Worm (Caenorhabditis elegans) whole organism, L2 larva: ENCODE results near the gene M04D8.4.

ENCODE experiments used
- C34F6.9 ChIP-seq: fragments of 150-350 bp; optimal IDR thresholded peaks from 2 replicates; lab custom pipeline; 2014; ENCODE audit warnings: missing biosample characterization, missing genetic modification characterization
- R02D3.7 ChIP-seq: fragments of 150-350 bp; optimal IDR thresholded peaks from 2 replicates; lab custom pipeline; 2014; ENCODE audit warnings: missing biosample characterization, missing genetic modification characterization
- Y55F3AM.14 ChIP-seq: fragments of 200-800 bp; sonication (Bioruptor generic); optimal IDR thresholded peaks from 2 replicates; lab custom pipeline; 2018; ENCODE audit warnings: mild to moderate bottlenecking, missing genetic modification characterization, missing compliant biosample characterization
- ZK546.5 ChIP-seq: sonication (generic microtip); optimal IDR thresholded peaks from 2 replicates; lab custom pipeline; 2017; ENCODE audit warnings: missing biosample characterization, missing genetic modification characterization
- alr-1 ChIP-seq: fragments of 150-350 bp; optimal IDR thresholded peaks from 2 replicates; lab custom pipeline; 2014; ENCODE audit warnings: missing biosample characterization, missing genetic modification characterization
- aly-2 ChIP-seq: fragments of 150-350 bp; optimal IDR thresholded peaks from 2 replicates; lab custom pipeline; 2014; ENCODE audit warnings: missing biosample characterization, missing genetic modification characterization
- ama-1 ChIP-seq: fragments of 150-350 bp; optimal IDR thresholded peaks from 2 replicates; lab custom pipeline; 2018; ENCODE audit warnings: inconsistent platforms
- blmp-1 ChIP-seq: sonication (generic microtip); optimal IDR thresholded peaks from 2 replicates; lab custom pipeline; 2017; ENCODE audit warnings: missing genetic modification characterization, mild to moderate bottlenecking, missing compliant biosample characterization, antibody characterized with exemption, moderate library complexity; ENCODE audit not compliant: insufficient read depth
- ceh-16 ChIP-seq: fragments of 150-350 bp; optimal IDR thresholded peaks from 2 replicates; lab custom pipeline; 2014; ENCODE audit warnings: missing biosample characterization, missing genetic modification characterization
- ceh-82 ChIP-seq: fragments of 150-350 bp; optimal IDR thresholded peaks from 2 replicates; lab custom pipeline; 2014; ENCODE audit warnings: missing biosample characterization, missing genetic modification characterization
- crh-2 ChIP-seq: sonication (generic microtip); optimal IDR thresholded peaks from 2 replicates; lab custom pipeline; 2017; ENCODE audit warnings: missing biosample characterization, missing genetic modification characterization
- dmd-4 ChIP-seq: sonication (generic microtip); optimal IDR thresholded peaks from 2 replicates; lab custom pipeline; 2017; ENCODE audit warnings: missing biosample characterization, missing genetic modification characterization
- elt-1 ChIP-seq: fragments of 150-350 bp; optimal IDR thresholded peaks from 2 replicates; lab custom pipeline; 2014; ENCODE audit warnings: missing biosample characterization, missing genetic modification characterization
- elt-3 ChIP-seq: sonication (generic microtip); optimal IDR thresholded peaks from 2 replicates; lab custom pipeline; 2017; ENCODE audit warnings: missing biosample characterization, missing genetic modification characterization
- lin-11 ChIP-seq: fragments of 150-350 bp; sonication (generic microtip); optimal IDR thresholded peaks from 2 replicates; lab custom pipeline; 2014; ENCODE audit warnings: missing biosample characterization, missing genetic modification characterization, inconsistent platforms, mixed read lengths
- lin-13 ChIP-seq: fragments of 150-350 bp; optimal IDR thresholded peaks from 2 replicates; lab custom pipeline; 2014; ENCODE audit warnings: missing biosample characterization, missing genetic modification reagents, missing genetic modification characterization
- lin-39 ChIP-seq: fragments of 150-350 bp; optimal IDR thresholded peaks from 2 replicates; lab custom pipeline; 2014; ENCODE audit warnings: missing biosample characterization, missing genetic modification reagents, missing genetic modification characterization
- lsy-2 ChIP-seq, 2 experiments: fragments of 150-350 bp in 1 of 2; sonication (generic microtip) in 1 of 2; optimal IDR thresholded peaks; 2 replicates each; lab custom pipeline; 2014 to 2017; ENCODE audit warnings: missing biosample characterization in 2 of 2, missing genetic modification characterization in 2 of 2
- mab-5 ChIP-seq: fragments of 150-350 bp; optimal IDR thresholded peaks from 2 replicates; lab custom pipeline; 2014; ENCODE audit warnings: missing biosample characterization, missing genetic modification characterization
- mdl-1 ChIP-seq, 2 experiments: fragments of 150-350 bp in 1 of 2; sonication (generic microtip) in 1 of 2; optimal IDR thresholded peaks; 2 replicates each; lab custom pipeline; 2017; ENCODE audit warnings: missing biosample characterization in 2 of 2, missing genetic modification characterization in 2 of 2
- nhr-10 ChIP-seq: sonication (generic microtip); optimal IDR thresholded peaks from 2 replicates; lab custom pipeline; 2017; ENCODE audit warnings: missing biosample characterization, missing genetic modification characterization
- nhr-11 ChIP-seq: fragments of 150-350 bp; optimal IDR thresholded peaks from 2 replicates; lab custom pipeline; 2014; ENCODE audit warnings: missing biosample characterization, missing genetic modification characterization
- nhr-129 ChIP-seq: fragments of 150-350 bp; optimal IDR thresholded peaks from 2 replicates; lab custom pipeline; 2014; ENCODE audit warnings: missing biosample characterization, missing genetic modification characterization
- nhr-21 ChIP-seq: fragments of 150-350 bp; optimal IDR thresholded peaks from 2 replicates; lab custom pipeline; 2014; ENCODE audit warnings: missing biosample characterization, missing genetic modification characterization
- nhr-23 ChIP-seq: fragments of 150-350 bp; optimal IDR thresholded peaks from 2 replicates; lab custom pipeline; 2014; ENCODE audit warnings: missing biosample characterization, missing genetic modification reagents, missing genetic modification characterization
- nhr-237 ChIP-seq: fragments of 150-350 bp; optimal IDR thresholded peaks from 2 replicates; lab custom pipeline; 2014; ENCODE audit warnings: missing biosample characterization, missing genetic modification characterization
- nhr-25 ChIP-seq: fragments of 150-350 bp; sonication (generic microtip); optimal IDR thresholded peaks from 3 replicates; lab custom pipeline; 2014; ENCODE audit warnings: missing biosample characterization, missing genetic modification characterization
- nhr-6 ChIP-seq: fragments of 150-350 bp; optimal IDR thresholded peaks from 2 replicates; lab custom pipeline; 2014; ENCODE audit warnings: missing biosample characterization, missing genetic modification characterization
- nhr-77 ChIP-seq: fragments of 150-350 bp; optimal IDR thresholded peaks from 2 replicates; lab custom pipeline; 2014; ENCODE audit warnings: missing biosample characterization, missing genetic modification characterization
- peb-1 ChIP-seq: fragments of 150-350 bp; optimal IDR thresholded peaks from 2 replicates; lab custom pipeline; 2014; ENCODE audit warnings: missing biosample characterization, missing genetic modification characterization
- sem-4 ChIP-seq: fragments of 150-350 bp; optimal IDR thresholded peaks from 2 replicates; lab custom pipeline; 2014; ENCODE audit warnings: missing biosample characterization, missing genetic modification reagents, missing genetic modification characterization
- skn-1 ChIP-seq: sonication (generic microtip); optimal IDR thresholded peaks from 2 replicates; lab custom pipeline; 2017; ENCODE audit warnings: missing biosample characterization, missing genetic modification characterization
- sma-3 ChIP-seq: sonication (generic microtip); optimal IDR thresholded peaks from 2 replicates; lab custom pipeline; 2016; ENCODE audit warnings: missing genetic modification reagents, missing genetic modification characterization, missing compliant biosample characterization
- sma-9 ChIP-seq, 2 experiments: fragments of 150-350 bp in 1 of 2; sonication (generic microtip) in 1 of 2; optimal IDR thresholded peaks; 2 replicates each; lab custom pipeline; 2014 to 2016; ENCODE audit warnings: missing genetic modification characterization in 2 of 2, mild to moderate bottlenecking in 1 of 2, missing biosample characterization in 1 of 2, missing compliant biosample characterization in 1 of 2, missing genetic modification reagents in 1 of 2, moderate library complexity in 1 of 2
- snpc-4 ChIP-seq: fragments of 150-350 bp; optimal IDR thresholded peaks from 2 replicates; lab custom pipeline; 2014; ENCODE audit warnings: missing biosample characterization, missing genetic modification characterization
- unc-62 ChIP-seq: fragments of 150-350 bp; optimal IDR thresholded peaks from 2 replicates; lab custom pipeline; 2014; ENCODE audit warnings: missing biosample characterization, missing genetic modification reagents, missing genetic modification characterization
- zag-1 ChIP-seq: fragments of 150-350 bp; optimal IDR thresholded peaks from 2 replicates; lab custom pipeline; 2014; ENCODE audit warnings: missing biosample characterization, missing genetic modification characterization
- ztf-1 ChIP-seq: fragments of 200-800 bp; sonication (Bioruptor generic); conservative IDR thresholded peaks from 2 replicates; pipeline ENCODE4 v1.3.6; 2022; ENCODE audit warnings: missing genetic modification characterization, missing compliant biosample characterization
- ztf-11 ChIP-seq: sonication (generic microtip); optimal IDR thresholded peaks from 2 replicates; lab custom pipeline; 2017; ENCODE audit warnings: missing biosample characterization, missing genetic modification characterization

Gene M04D8.4

ce11 chrIII:10000428-10000827 lies 30.0 kb downstream of the M04D8.4 start, which contains the start of gene C05B5.2:
TSS of gene C05B5.2 (minus strand) at chrIII:10000528.
- TF ChIP-seq lin-13: no peak
- TF ChIP-seq ceh-82 (tag; lab: Kevin White, UChicago): no peak
- TF ChIP-seq unc-62: no peak
- TF ChIP-seq nhr-129 (tag; lab: Kevin White, UChicago): no peak
- no peak for TF ChIP-seq Y55F3AM.14 (GFP tag; lab: Kevin White, UChicago)
- no peak for TF ChIP-seq nhr-11 (tag; lab: Kevin White, UChicago)
- TF ChIP-seq peb-1 (tag; lab: Kevin White, UChicago): no peak
- TF ChIP-seq nhr-237 (tag; lab: Kevin White, UChicago): no peak
- no peak for TF ChIP-seq ama-1 (lab: Kevin White, UChicago)
- TF ChIP-seq nhr-21 (tag; lab: Kevin White, UChicago): no peak
- TF ChIP-seq ztf-11 (tag; lab: Kevin White, UChicago): no peak
- no peak for TF ChIP-seq elt-1 (tag; lab: Kevin White, UChicago)
- no peak for TF ChIP-seq nhr-77 (tag; lab: Kevin White, UChicago)
- TF ChIP-seq ztf-1: no peak
- TF ChIP-seq C34F6.9 (tag; lab: Kevin White, UChicago): no peak
- no peak for TF ChIP-seq ceh-16
- no peak for TF ChIP-seq aly-2
- TF ChIP-seq, all 48 proteins: peak for 0

ce11 chrIII:9999235-9999634 lies 31.2 kb downstream of the M04D8.4 start, which contains the start of gene C05B5.17:
TSS of gene C05B5.17 (minus strand) at chrIII:9999335.
- TF ChIP-seq nhr-10 (tag; lab: Kevin White, UChicago) (no peak), mab-5 (tag; lab: Kevin White, UChicago) (no peak), sem-4 (tag; lab: Kevin White, UChicago) (no peak), lsy-2 (tag; optimal IDR thresholded peaks at IDR 0.05; lab: Kevin White, UChicago) (no peak), sma-3 (no peak), sma-9 (GFP tag; optimal IDR thresholded peaks at IDR 0.05; lab: Kevin White, UChicago) (no peak), sma-9 (tag; optimal IDR thresholded peaks at IDR 0.05; lab: Kevin White, UChicago) (no peak), mdl-1 (tag; optimal IDR thresholded peaks at IDR 0.05; lab: Kevin White, UChicago) (no peak), Y55F3AM.14 (GFP tag; lab: Kevin White, UChicago) (no peak), snpc-4 (no peak), dmd-4 (tag; lab: Kevin White, UChicago) (no peak), nhr-77 (tag; lab: Kevin White, UChicago) (no peak), lin-11 (no peak), zag-1 (tag; lab: Kevin White, UChicago) (no peak), ceh-82 (tag; lab: Kevin White, UChicago) (no peak), ZK546.5 (no peak), R02D3.7 (tag; lab: Kevin White, UChicago) (no peak), C34F6.9 (tag; lab: Kevin White, UChicago) (no peak), aly-2 (no peak), ceh-16 (no peak)

ce11 chrIII:9997890-9998289 lies 32.6 kb downstream of the M04D8.4 start, which contains the start of gene pqn-8:
TSS of gene pqn-8 (minus strand) at chrIII:9997990.
- TF ChIP-seq crh-2 (tag; lab: Kevin White, UChicago) (no peak), alr-1 (tag; lab: Kevin White, UChicago) (no peak), nhr-237 (tag; lab: Kevin White, UChicago) (no peak), ceh-82 (tag; lab: Kevin White, UChicago) (no peak), peb-1 (tag; lab: Kevin White, UChicago) (no peak), elt-1 (tag; lab: Kevin White, UChicago) (no peak)

ce11 chrIII:9993535-9993934 lies 36.9 kb downstream of the M04D8.4 start, which contains the start of gene C05B5.4:
TSS of gene C05B5.4 (plus strand) at chrIII:9993885.
- no peak for TF ChIP-seq nhr-237 (tag; lab: Kevin White, UChicago)
- TF ChIP-seq ztf-1: no peak
- TF ChIP-seq snpc-4: no peak
- TF ChIP-seq lin-39 (tag; lab: Kevin White, UChicago): no peak
- no peak for TF ChIP-seq zag-1 (tag; lab: Kevin White, UChicago)
- no peak for TF ChIP-seq mab-5 (tag; lab: Kevin White, UChicago)
- TF ChIP-seq ama-1 (lab: Kevin White, UChicago): no peak
- no peak for TF ChIP-seq peb-1 (tag; lab: Kevin White, UChicago)
- TF ChIP-seq ztf-11 (tag; lab: Kevin White, UChicago): no peak
- TF ChIP-seq, all 48 proteins: peak for 0

ce11 chrIII:9991324-9991723 lies 39.1 kb downstream of the M04D8.4 start:
- no peak for TF ChIP-seq aly-2
- no peak for TF ChIP-seq elt-3 (tag; lab: Kevin White, UChicago)
- TF ChIP-seq peb-1 (tag; lab: Kevin White, UChicago): no peak
- TF ChIP-seq nhr-25 (tag; lab: Kevin White, UChicago): peak; percentile 11
- TF ChIP-seq nhr-6 (tag; lab: Kevin White, UChicago): no peak
- no peak for TF ChIP-seq snpc-4
- peak; percentile 46 for TF ChIP-seq blmp-1 (tag; lab: Kevin White, UChicago)
- TF ChIP-seq nhr-23: peak; percentile 58
- no peak for TF ChIP-seq lsy-2 (tag; optimal IDR thresholded peaks at IDR 0.05; lab: Kevin White, UChicago)
- TF ChIP-seq nhr-129 (tag; lab: Kevin White, UChicago): no peak
- TF ChIP-seq lin-11: no peak
- peak; percentile 66 for TF ChIP-seq elt-1 (tag; lab: Kevin White, UChicago)
- TF ChIP-seq nhr-21 (tag; lab: Kevin White, UChicago): no peak
- no peak for TF ChIP-seq dmd-4 (tag; lab: Kevin White, UChicago)
- TF ChIP-seq crh-2 (tag; lab: Kevin White, UChicago): no peak
- TF ChIP-seq skn-1: no peak
- no peak for TF ChIP-seq zag-1 (tag; lab: Kevin White, UChicago)
- TF ChIP-seq R02D3.7 (tag; lab: Kevin White, UChicago): no peak
- no peak for TF ChIP-seq C34F6.9 (tag; lab: Kevin White, UChicago)
- TF ChIP-seq ceh-16: peak; percentile 75
- TF ChIP-seq sem-4 (tag; lab: Kevin White, UChicago): no peak
- no peak for TF ChIP-seq ama-1 (lab: Kevin White, UChicago)
